Worm (Caenorhabditis elegans): Measurements from ENCODE around the gene aco-1.

The aco-1 gene

ce11 chrX:11357516-11357915, 17.8 kb downstream of the aco-1 start, which contains the start of gene pgp-4:
pgp-4 (plus strand) TSS chrX:11357816.
- TF ChIP-seq nhr-12 (tag; optimal IDR thresholded peaks at IDR 0.05), result no peak

ce11 chrX:11364914-11365313, 25.2 kb downstream of the aco-1 start:
- TF ChIP-seq nhr-2 (tag; optimal IDR thresholded peaks at IDR 0.05), result no peak
- no peak for TF ChIP-seq pha-4 (tag; optimal IDR thresholded peaks at IDR 0.05)
- TF ChIP-seq ces-1 (GFP tag; optimal IDR thresholded peaks at IDR 0.05), result no peak
- TF ChIP-seq zip-8 (tag; optimal IDR thresholded peaks at IDR 0.05), result no peak
- TF ChIP-seq ham-2 (GFP tag; optimal IDR thresholded peaks at IDR 0.05), result no peak
- TF ChIP-seq snpc-4 (tag; optimal IDR thresholded peaks at IDR 0.05), result no peak
- no peak for TF ChIP-seq ztf-11 (tag; optimal IDR thresholded peaks at IDR 0.05)

ce11 chrX:11365995-11366394, 26.3 kb downstream of the aco-1 start:
- no peak for TF ChIP-seq ces-1 (GFP tag; optimal IDR thresholded peaks at IDR 0.05)
- peak; percentile 32 for TF ChIP-seq sptf-1 (tag; optimal IDR thresholded peaks at IDR 0.05)
- no peak for TF ChIP-seq sem-2 (GFP tag; optimal IDR thresholded peaks at IDR 0.05)
- no peak for TF ChIP-seq mls-2 (tag; optimal IDR thresholded peaks at IDR 0.05)
- TF ChIP-seq drap-1 (GFP tag; optimal IDR thresholded peaks at IDR 0.05), result no peak
- TF ChIP-seq nhr-2 (tag; optimal IDR thresholded peaks at IDR 0.05), result peak; percentile 88
- TF ChIP-seq lin-13 (tag; optimal IDR thresholded peaks at IDR 0.05), result no peak
- no peak for TF ChIP-seq mep-1 (tag; optimal IDR thresholded peaks at IDR 0.05)
- peak; percentile 24 for TF ChIP-seq pha-4 (tag; optimal IDR thresholded peaks at IDR 0.05)
- no peak for TF ChIP-seq nhr-28 (tag; optimal IDR thresholded peaks at IDR 0.05)
- no peak for TF ChIP-seq mab-5 (tag; optimal IDR thresholded peaks at IDR 0.05)
- no peak for TF ChIP-seq cnd-1 (tag; optimal IDR thresholded peaks at IDR 0.05)
- no peak for TF ChIP-seq unc-120 (tag; optimal IDR thresholded peaks at IDR 0.05; ENCODE audit: poor library complexity, severe bottlenecking)

ce11 chrX:11367087-11367486, 27.4 kb downstream of the aco-1 start:
- TF ChIP-seq tbx-8 (GFP tag; optimal IDR thresholded peaks at IDR 0.05) (no peak), ces-1 (GFP tag; optimal IDR thresholded peaks at IDR 0.05) (no peak), lsy-2 (tag; optimal IDR thresholded peaks at IDR 0.05) (no peak), drap-1 (GFP tag; optimal IDR thresholded peaks at IDR 0.05) (no peak), elt-1 (tag; optimal IDR thresholded peaks at IDR 0.05; ENCODE audit: borderline replicate concordance, insufficient read depth) (no peak), bed-3 (GFP tag; optimal IDR thresholded peaks at IDR 0.05) (no peak), zip-8 (tag; optimal IDR thresholded peaks at IDR 0.05) (no peak)

- TF ChIP-seq drap-1 (GFP tag; optimal IDR thresholded peaks at IDR 0.05), result no peak
- no peak for TF ChIP-seq ztf-11 (tag; optimal IDR thresholded peaks at IDR 0.05)
- TF ChIP-seq sptf-1 (tag; optimal IDR thresholded peaks at IDR 0.05), result peak; percentile 37
- no peak for TF ChIP-seq lin-13 (tag; optimal IDR thresholded peaks at IDR 0.05)
- TF ChIP-seq ces-1 (GFP tag; optimal IDR thresholded peaks at IDR 0.05), result peak; percentile 60
These were observed 28.0 kb downstream of the aco-1 start for ce11 chrX:11367640-11368039.

ce11 chrX:11368417-11368816, 28.7 kb downstream of the aco-1 start, which contains the start of gene ttyh-1:
ttyh-1 (plus strand) TSS chrX:11368717.
- no peak for TF ChIP-seq nhr-12 (tag; optimal IDR thresholded peaks at IDR 0.05)
- TF ChIP-seq elt-3 (tag; optimal IDR thresholded peaks at IDR 0.05), result no peak
- TF ChIP-seq ztf-11 (tag; optimal IDR thresholded peaks at IDR 0.05), result no peak
- no peak for TF ChIP-seq nhr-2 (tag; optimal IDR thresholded peaks at IDR 0.05)
- TF ChIP-seq flh-1 (GFP tag; optimal IDR thresholded peaks at IDR 0.05), result no peak
- TF ChIP-seq drap-1 (GFP tag; optimal IDR thresholded peaks at IDR 0.05), result no peak
- no peak for TF ChIP-seq ces-1 (GFP tag; optimal IDR thresholded peaks at IDR 0.05)
- TF ChIP-seq mab-5 (tag; optimal IDR thresholded peaks at IDR 0.05), result no peak
- TF ChIP-seq lsy-2 (tag; optimal IDR thresholded peaks at IDR 0.05), result no peak
- TF ChIP-seq cnd-1 (tag; optimal IDR thresholded peaks at IDR 0.05), result no peak
- no peak for TF ChIP-seq zip-8 (tag; optimal IDR thresholded peaks at IDR 0.05)
- TF ChIP-seq ceh-83 (GFP tag; optimal IDR thresholded peaks at IDR 0.05), result no peak
- no peak for TF ChIP-seq bed-3 (GFP tag; optimal IDR thresholded peaks at IDR 0.05)

ce11 chrX:11368845-11369244, 29.2 kb downstream of the aco-1 start:
- TF ChIP-seq unc-62 (GFP tag; optimal IDR thresholded peaks at IDR 0.05), result peak; percentile 88
- peak; percentile 87 for TF ChIP-seq ces-1 (GFP tag; optimal IDR thresholded peaks at IDR 0.05)
- no peak for TF ChIP-seq hlh-1 (tag; optimal IDR thresholded peaks at IDR 0.05)
- TF ChIP-seq drap-1 (GFP tag; optimal IDR thresholded peaks at IDR 0.05), result no peak
- TF ChIP-seq sptf-1 (tag; optimal IDR thresholded peaks at IDR 0.05), result no peak
- peak; percentile 4 for TF ChIP-seq unc-120 (tag; optimal IDR thresholded peaks at IDR 0.05; ENCODE audit: poor library complexity, severe bottlenecking)
- peak; percentile 43 for TF ChIP-seq pha-4 (tag; optimal IDR thresholded peaks at IDR 0.05)
- TF ChIP-seq lin-13 (tag; optimal IDR thresholded peaks at IDR 0.05), result no peak
- peak; percentile 30 for TF ChIP-seq mep-1 (tag; optimal IDR thresholded peaks at IDR 0.05)
- TF ChIP-seq lin-32 (GFP tag; optimal IDR thresholded peaks at IDR 0.05), result no peak
